Fruit fly (Drosophila melanogaster): ENCODE measurements around the gene CG8036.
A peak's percentile ranks its signal among the peaks of the same experiment; 100 is the strongest.

Gene CG8036

DNA sequence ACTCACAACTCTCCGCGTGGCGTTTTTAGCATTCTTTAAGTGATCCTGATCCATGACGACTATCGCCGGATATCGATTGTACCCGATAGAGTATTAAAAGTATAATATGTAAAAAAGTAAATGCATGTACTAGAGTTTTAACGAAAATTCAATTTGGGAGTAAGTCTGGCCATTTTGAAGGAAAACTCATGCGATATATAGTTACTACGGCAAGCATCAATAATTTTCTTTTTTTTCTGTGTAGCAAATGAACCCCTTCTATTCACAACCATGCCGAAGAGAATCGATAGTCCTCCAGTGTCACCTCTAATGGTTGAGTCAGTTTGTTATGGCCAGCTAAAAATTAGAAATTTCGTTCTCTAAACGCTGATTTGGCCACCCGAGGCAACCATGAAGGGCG, 14.9 kb upstream of the CG8036 start, which contains the start of the genes Sys1 and Dhod (continued):
- TF ChIP-seq CG11762 (GFP tag; optimal IDR thresholded peaks at IDR 0.05; ENCODE audit: insufficient read depth): peak; percentile 37
- peak; percentile 81 for TF ChIP-seq CG10631 (GFP tag; optimal IDR thresholded peaks at IDR 0.05)
- peak; percentile 75 for TF ChIP-seq Eip75B (GFP tag; optimal IDR thresholded peaks at IDR 0.05)
- TF ChIP-seq Sox14 (GFP tag; optimal IDR thresholded peaks at IDR 0.05): peak; percentile 85
- peak; percentile 53; the same call in 1 of the 3 replicates for TF ChIP-seq CG8119 (GFP tag; IDR thresholded peaks at IDR 0.05)
- TF ChIP-seq CG6808 (GFP tag; optimal IDR thresholded peaks at IDR 0.05): peak; percentile 15
- peak; percentile 54 for TF ChIP-seq Ets96B (tag; optimal IDR thresholded peaks at IDR 0.05)
- TF ChIP-seq spab (GFP tag; optimal IDR thresholded peaks at IDR 0.05): no peak
- peak; percentile 53; the same call in 1 of the 2 replicates for TF ChIP-seq CG11294 (GFP tag; IDR thresholded peaks at IDR 0.05)
- TF ChIP-seq CG7368 (GFP tag; optimal IDR thresholded peaks at IDR 0.05): peak; percentile 69
- TF ChIP-seq CG34406 (GFP tag; optimal IDR thresholded peaks at IDR 0.05): peak; percentile 63
- TF ChIP-seq dac (GFP tag; optimal IDR thresholded peaks at IDR 0.05): peak; percentile 20
- TF ChIP-seq CG3032 (tag; optimal IDR thresholded peaks at IDR 0.05): peak; percentile 53
- TF ChIP-seq topi (GFP tag; optimal IDR thresholded peaks at IDR 0.05): peak; percentile 79
- TF ChIP-seq CG9139 (GFP tag; optimal IDR thresholded peaks at IDR 0.05): no peak
- TF ChIP-seq fd85E (GFP tag; optimal IDR thresholded peaks at IDR 0.05): no peak
- TF ChIP-seq CG8632 (GFP tag; optimal IDR thresholded peaks at IDR 0.05): peak; percentile 45
- TF ChIP-seq CG6792 (GFP tag; optimal IDR thresholded peaks at IDR 0.05): peak; percentile 65

DNA sequence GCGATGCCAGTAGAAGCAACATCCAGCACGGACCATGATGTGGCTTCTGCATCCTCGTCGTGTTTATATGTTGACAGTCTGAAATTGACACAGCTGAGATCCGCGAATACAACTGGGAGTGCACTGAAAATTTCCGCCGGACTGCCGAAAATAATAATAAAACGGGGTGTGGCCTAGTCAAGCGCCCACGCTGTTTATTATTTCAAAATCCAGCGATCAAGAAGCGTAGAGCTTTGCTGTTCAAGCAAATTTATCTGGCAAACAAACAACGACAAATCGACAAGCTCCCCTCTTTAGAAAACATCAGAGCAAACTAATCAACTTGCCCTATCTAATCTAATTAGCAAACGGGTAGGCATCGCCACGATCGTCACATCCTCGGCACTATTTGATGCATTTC, 13.6 kb upstream of the CG8036 start:
- TF ChIP-seq fkh (GFP tag; optimal IDR thresholded peaks at IDR 0.05) (peak; percentile 40), net (GFP tag; optimal IDR thresholded peaks at IDR 0.05) (no peak), Sox14 (GFP tag; optimal IDR thresholded peaks at IDR 0.05) (no peak)

DNA sequence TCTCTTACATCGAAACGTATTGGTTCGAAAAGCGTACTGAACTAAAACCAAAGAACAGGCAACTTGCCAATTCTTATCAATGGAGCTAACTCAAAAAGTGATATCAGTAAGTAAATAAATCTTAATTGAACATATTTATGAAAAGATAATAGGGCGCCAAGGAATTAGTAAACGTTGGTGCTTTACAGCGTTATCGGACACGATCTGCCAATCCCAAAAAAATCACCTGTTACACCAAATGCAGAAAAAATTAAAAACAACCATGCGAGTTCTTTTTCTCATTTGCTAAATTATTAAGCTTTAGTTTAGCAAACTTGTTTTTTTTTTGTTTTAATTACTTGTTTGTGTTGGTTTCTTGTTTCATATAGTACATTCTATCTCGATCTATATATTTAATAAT, 13.0 kb upstream of the CG8036 start, which contains the start of gene CG42489:
Gene CG42489 (minus strand): TSS at position 101 of the 400 bp plus-strand sequence.
- TF ChIP-seq CG7368 (GFP tag; optimal IDR thresholded peaks at IDR 0.05) (no peak), fkh (GFP tag; optimal IDR thresholded peaks at IDR 0.05) (no peak)

- peak; percentile 0 for TF ChIP-seq CG16779 (tag; optimal IDR thresholded peaks at IDR 0.05)
- peak; percentile 5; the same call in 1 of the 3 replicates for TF ChIP-seq eg (GFP tag; IDR thresholded peaks at IDR 0.05)
- TF ChIP-seq OdsH (GFP tag; optimal IDR thresholded peaks at IDR 0.05): no peak
- peak; percentile 94 for TF ChIP-seq CG1621 (tag; optimal IDR thresholded peaks at IDR 0.05)
Observed at dm6 chr3R:8658688-8659087, 9.0 kb upstream of the CG8036 start.

DNA sequence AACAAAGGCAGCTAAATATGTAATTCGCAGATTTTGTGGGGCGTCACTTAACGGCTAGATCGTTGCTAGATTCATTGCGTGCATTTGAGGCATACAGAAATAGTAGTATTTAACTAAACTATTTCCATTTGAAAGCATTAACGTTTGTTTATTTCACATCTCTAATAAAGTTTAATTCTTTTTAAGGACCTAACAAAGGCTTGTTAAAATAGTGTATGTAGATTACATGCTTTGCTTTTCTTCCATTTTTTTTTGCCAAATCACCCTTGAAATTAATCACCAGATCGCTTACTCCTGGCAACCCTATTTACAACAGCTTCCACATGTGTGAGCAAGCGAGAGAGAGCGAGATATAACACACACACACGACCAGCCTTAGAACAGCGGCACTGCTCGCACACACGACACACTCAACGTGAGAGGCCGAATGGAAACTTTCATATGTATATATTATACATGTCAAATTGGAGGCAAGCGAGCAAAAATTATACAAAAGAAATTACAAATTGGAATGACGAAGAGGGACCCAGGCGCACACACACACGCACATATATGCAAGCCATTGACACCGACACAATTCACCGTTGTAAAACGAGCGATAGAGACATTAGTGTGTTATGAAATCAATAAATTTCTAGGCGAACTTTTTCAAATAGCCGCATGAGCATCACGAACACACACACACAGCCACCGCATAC, 8.3 kb upstream of the CG8036 start:
- TF ChIP-seq CG32006 (GFP tag; optimal IDR thresholded peaks at IDR 0.05) (peak; percentile 73), pdm3 (GFP tag; optimal IDR thresholded peaks at IDR 0.05) (peak; percentile 61), Sox102F (GFP tag; optimal IDR thresholded peaks at IDR 0.05) (peak; percentile 67), CG10631 (GFP tag; optimal IDR thresholded peaks at IDR 0.05) (peak; percentile 55), CG6163 (GFP tag; IDR thresholded peaks at IDR 0.05) (peak; percentile 73; the same call in 2 of the 3 replicates), CG11902 (GFP tag; optimal IDR thresholded peaks at IDR 0.05) (peak; percentile 2), ss (GFP tag; optimal IDR thresholded peaks at IDR 0.05) (peak; percentile 50 to 59), lz (GFP tag; optimal IDR thresholded peaks at IDR 0.05) (peak; percentile 59), cyc (GFP tag; optimal IDR thresholded peaks at IDR 0.05) (peak; percentile 67), CG6792 (GFP tag; optimal IDR thresholded peaks at IDR 0.05) (peak; percentile 36), Blimp-1 (GFP tag; optimal IDR thresholded peaks at IDR 0.05) (peak; percentile 45), CG6276 (GFP tag; optimal IDR thresholded peaks at IDR 0.05) (no peak), Hr38 (GFP tag; optimal IDR thresholded peaks at IDR 0.05) (no peak), CG8319 (GFP tag; optimal IDR thresholded peaks at IDR 0.05) (peak; percentile 12), Smox (GFP tag; optimal IDR thresholded peaks at IDR 0.05) (peak; percentile 71), achi (GFP tag; optimal IDR thresholded peaks at IDR 0.05) (peak; percentile 68), Gug (GFP tag; IDR thresholded peaks at IDR 0.05) (peak; percentile 52; the same call in 1 of the 2 replicates), Ets96B (tag; optimal IDR thresholded peaks at IDR 0.05) (peak; percentile 15), Eip78C (GFP tag) (peak; percentile 92), dsx (GFP tag; optimal IDR thresholded peaks at IDR 0.05; ENCODE audit: poor library complexity, severe bottlenecking) (peak; percentile 22), Lpt (GFP tag; optimal IDR thresholded peaks at IDR 0.05) (peak; percentile 62), CG31627 (GFP tag; optimal IDR thresholded peaks at IDR 0.05) (peak; percentile 62)
